Fruit fly (Drosophila melanogaster) whole organism, embryonic: ENCODE results near the gene CG43248.

Source experiments
- Adf1 ChIP-seq: fragments of 200-800 bp; sonication (Bioruptor generic); IDR thresholded peaks from 2 replicates; pipeline ENCODE4 v1.3.6; 2022; ENCODE audit warnings: missing biosample characterization, missing genetic modification characterization
- Bdp1 ChIP-seq: fragments of 200-800 bp; sonication (Bioruptor generic); optimal IDR thresholded peaks from 3 replicates; lab custom pipeline; 2016; ENCODE audit warnings: missing biosample characterization, missing genetic modification characterization
- CG10366 ChIP-seq: fragments of 200-800 bp; sonication (Bioruptor generic); IDR thresholded peaks from 2 replicates; pipeline ENCODE4 v1.3.6; 2022; ENCODE audit warnings: missing biosample characterization, missing genetic modification characterization
- CG11560 ChIP-seq: fragments of 200-800 bp; sonication (Bioruptor generic); IDR thresholded peaks from 3 replicates; pipeline ENCODE4 v1.3.6; 2022; ENCODE audit warnings: missing biosample characterization, missing genetic modification characterization
- CG12942 ChIP-seq: fragments of 200-800 bp; sonication (Bioruptor generic); optimal IDR thresholded peaks from 3 replicates; lab custom pipeline; 2016; ENCODE audit warnings: missing biosample characterization, missing genetic modification characterization
- CG15269 ChIP-seq: fragments of 200-800 bp; sonication (Bioruptor generic); optimal IDR thresholded peaks from 2 replicates; lab custom pipeline; 2018; ENCODE audit warnings: missing biosample characterization, mild to moderate bottlenecking, missing genetic modification characterization, moderate library complexity
- CG15479 ChIP-seq: fragments of 200-800 bp; sonication (Bioruptor generic); optimal IDR thresholded peaks from 3 replicates; lab custom pipeline; 2019; ENCODE audit warnings: missing biosample characterization, mild to moderate bottlenecking, missing genetic modification characterization, moderate library complexity
- CG16779 ChIP-seq: fragments of 200-800 bp; sonication (Bioruptor generic); IDR thresholded peaks from 2 replicates; pipeline ENCODE4 v1.3.6; 2022; ENCODE audit warnings: missing biosample characterization, missing genetic modification characterization
- CG17829 ChIP-seq: fragments of 200-800 bp; optimal IDR thresholded peaks from 2 replicates; lab custom pipeline; 2019; ENCODE audit warnings: missing biosample characterization, mild to moderate bottlenecking, missing genetic modification characterization, moderate library complexity
- CG2202 ChIP-seq: fragments of 200-800 bp; sonication (Bioruptor generic); optimal IDR thresholded peaks from 2 replicates; lab custom pipeline; 2018; ENCODE audit warnings: missing biosample characterization, mild to moderate bottlenecking, missing genetic modification characterization
- CG32532 ChIP-seq: fragments of 200-800 bp; sonication (Bioruptor generic); IDR thresholded peaks from 2 replicates; pipeline ENCODE4 v1.3.6; 2022; ENCODE audit warnings: missing biosample characterization, missing genetic modification characterization
- CG32767 ChIP-seq: fragments of 200-800 bp; sonication (Bioruptor generic); IDR thresholded peaks from 2 replicates; pipeline ENCODE4 v1.3.6; 2022; ENCODE audit warnings: missing biosample characterization, missing genetic modification characterization
- CG3726 ChIP-seq: fragments of 200-800 bp; sonication (Bioruptor generic); IDR thresholded peaks from 3 replicates; pipeline ENCODE4, ENCODE4 v1.3.6; 2022; ENCODE audit warnings: missing biosample characterization, missing genetic modification characterization
- CG3838 ChIP-seq: fragments of 200-800 bp; sonication (Bioruptor generic); optimal IDR thresholded peaks from 3 replicates; lab custom pipeline; 2016; ENCODE audit warnings: missing biosample characterization, missing genetic modification characterization
- CG4328 ChIP-seq: fragments of 200-800 bp; sonication (Bioruptor generic); optimal IDR thresholded peaks from 3 replicates; lab custom pipeline; 2017; ENCODE audit warnings: missing biosample characterization, missing genetic modification reagents, missing genetic modification characterization
- CG4820 ChIP-seq: fragments of 200-800 bp; sonication (Bioruptor generic); optimal IDR thresholded peaks from 3 replicates; lab custom pipeline; 2016; ENCODE audit warnings: missing biosample characterization, missing genetic modification characterization
- CG6254 ChIP-seq: fragments of 200-800 bp; sonication (Bioruptor generic); optimal IDR thresholded peaks from 3 replicates; lab custom pipeline; 2017; ENCODE audit warnings: mild to moderate bottlenecking, missing biosample characterization, missing genetic modification reagents, missing genetic modification characterization
- CG6654 ChIP-seq: fragments of 200-800 bp; sonication (Bioruptor generic); optimal IDR thresholded peaks from 2 replicates; lab custom pipeline; 2017; ENCODE audit warnings: missing biosample characterization, mild to moderate bottlenecking, missing genetic modification characterization
- CG6791 ChIP-seq: fragments of 200-800 bp; sonication (Bioruptor generic); IDR thresholded peaks from 3 replicates; pipeline ENCODE4 v1.3.6; 2022; ENCODE audit warnings: missing biosample characterization, missing genetic modification characterization; ENCODE audit not compliant: partially characterized antibody
- CG7372 ChIP-seq: fragments of 200-800 bp; sonication (Bioruptor generic); IDR thresholded peaks from 2 replicates; pipeline ENCODE4 v1.3.6; 2022; ENCODE audit warnings: missing biosample characterization, missing genetic modification characterization
- CG8290 ChIP-seq, 3 experiments: fragments of 200-800 bp; sonication (Bioruptor generic); optimal IDR thresholded peaks; 2 replicates each; lab custom pipeline; 2016 to 2019; ENCODE audit warnings: missing biosample characterization in 3 of 3, missing genetic modification characterization in 3 of 3, mild to moderate bottlenecking in 2 of 3, moderate library complexity in 1 of 3
- CG8924 ChIP-seq: fragments of 200-800 bp; optimal IDR thresholded peaks from 3 replicates; lab custom pipeline; 2019; ENCODE audit warnings: missing biosample characterization, mild to moderate bottlenecking, missing genetic modification characterization, moderate library complexity
- CG8944 ChIP-seq: fragments of 200-800 bp; sonication (Bioruptor generic); optimal IDR thresholded peaks from 3 replicates; lab custom pipeline; 2016; ENCODE audit warnings: missing biosample characterization, missing genetic modification characterization
- CG9797 ChIP-seq: fragments of 200-800 bp; sonication (Bioruptor generic); optimal IDR thresholded peaks from 3 replicates; lab custom pipeline; 2018; ENCODE audit warnings: missing biosample characterization, mild to moderate bottlenecking, missing genetic modification characterization
- Deaf1 ChIP-seq: fragments of 200-800 bp; optimal IDR thresholded peaks from 3 replicates; lab custom pipeline; 2019; ENCODE audit warnings: missing biosample characterization, mild to moderate bottlenecking, missing genetic modification characterization, moderate library complexity
- Dfd ChIP-seq, 2 experiments: fragments of >200 bp; optimal IDR thresholded peaks; 2 replicates each; lab custom pipeline; 2017; ENCODE audit warnings: missing biosample characterization in 2 of 2, missing genetic modification characterization in 2 of 2
- ERR ChIP-seq: fragments of 200-800 bp; sonication (Bioruptor generic); optimal IDR thresholded peaks from 2 replicates; lab custom pipeline; 2016; ENCODE audit warnings: missing biosample characterization, missing genetic modification characterization
- HLH54F ChIP-seq: fragments of 200-800 bp; sonication (Bioruptor generic); optimal IDR thresholded peaks from 3 replicates; lab custom pipeline; 2016; ENCODE audit warnings: missing biosample characterization, missing genetic modification characterization
- Hey ChIP-seq: fragments of 200-800 bp; sonication (Bioruptor generic); optimal IDR thresholded peaks from 3 replicates; lab custom pipeline; 2018; ENCODE audit warnings: missing biosample characterization, mild to moderate bottlenecking, missing genetic modification characterization
- Hr78 ChIP-seq, 2 experiments: fragments of 200-800 bp in 1 of 2; fragments of >200 bp in 1 of 2; sonication (Bioruptor generic) in 1 of 2; optimal IDR thresholded peaks; 2 replicates each; lab custom pipeline; 2017 to 2019; ENCODE audit warnings: missing biosample characterization in 2 of 2, missing genetic modification characterization in 2 of 2, mild to moderate bottlenecking in 1 of 2, moderate library complexity in 1 of 2
- Meics ChIP-seq: fragments of 200-800 bp; sonication (Bioruptor generic); optimal IDR thresholded peaks from 2 replicates; lab custom pipeline; 2017; ENCODE audit warnings: missing biosample characterization, mild to moderate bottlenecking, missing genetic modification characterization
- Pdp1 ChIP-seq, 2 experiments: fragments of 200-800 bp; sonication (Bioruptor generic); optimal IDR thresholded peaks; 3 replicates each; lab custom pipeline; 2016; ENCODE audit warnings: missing biosample characterization in 2 of 2, missing genetic modification characterization in 2 of 2, mild to moderate bottlenecking in 1 of 2, moderate library complexity in 1 of 2
- Rx ChIP-seq: fragments of 200-800 bp; sonication (Bioruptor generic); IDR thresholded peaks from 2 replicates; pipeline ENCODE4 v1.3.6; 2022; ENCODE audit warnings: missing biosample characterization, missing genetic modification characterization
- Six4 ChIP-seq: fragments of 200-800 bp; sonication (Bioruptor generic); optimal IDR thresholded peaks from 2 replicates; lab custom pipeline; 2016; ENCODE audit warnings: missing biosample characterization, missing genetic modification characterization
- Sry-δ ChIP-seq: fragments of 200-800 bp; sonication (Bioruptor generic); optimal IDR thresholded peaks from 2 replicates; lab custom pipeline; 2016; ENCODE audit warnings: missing biosample characterization, missing genetic modification characterization
- cg ChIP-seq: fragments of 200-800 bp; sonication (Bioruptor generic); optimal IDR thresholded peaks from 3 replicates; lab custom pipeline; 2019; ENCODE audit warnings: missing biosample characterization, mild to moderate bottlenecking, missing genetic modification characterization, moderate library complexity
- chif ChIP-seq, 2 experiments: fragments of 200-800 bp; sonication (Bioruptor generic); optimal IDR thresholded peaks; 3 replicates each; lab custom pipeline; 2016; ENCODE audit warnings: missing biosample characterization in 2 of 2, missing genetic modification characterization in 2 of 2
- eve ChIP-seq, 2 experiments: fragments of >200 bp; optimal IDR thresholded peaks; 2 replicates each; lab custom pipeline; 2017; ENCODE audit warnings: missing biosample characterization in 2 of 2, missing genetic modification characterization in 2 of 2
- fd102C ChIP-seq: fragments of 200-800 bp; sonication (Bioruptor generic); optimal IDR thresholded peaks from 2 replicates; lab custom pipeline; 2018; ENCODE audit warnings: missing biosample characterization, mild to moderate bottlenecking, missing genetic modification characterization, moderate library complexity
- gro ChIP-seq: fragments of 200-800 bp; sonication (Bioruptor generic); optimal IDR thresholded peaks from 2 replicates; lab custom pipeline; 2016; ENCODE audit warnings: missing biosample characterization, missing genetic modification characterization
- hb ChIP-seq: fragments of 200-800 bp; sonication (Bioruptor generic); IDR thresholded peaks from 3 replicates; pipeline ENCODE4 v1.3.6; 2022; ENCODE audit warnings: missing biosample characterization, missing genetic modification characterization; ENCODE audit not compliant: partially characterized antibody
- lola ChIP-seq, 3 experiments: fragments of >200 bp in 2 of 3; fragments of 200-800 bp in 1 of 3; sonication (Bioruptor generic) in 1 of 3; optimal IDR thresholded peaks; 2 replicates each; lab custom pipeline; 2017 to 2019; ENCODE audit warnings: missing biosample characterization in 3 of 3, missing genetic modification characterization in 3 of 3, mild to moderate bottlenecking in 1 of 3, moderate library complexity in 1 of 3
- mirr ChIP-seq: fragments of 200-800 bp; sonication (Bioruptor generic); optimal IDR thresholded peaks from 3 replicates; lab custom pipeline; 2018; ENCODE audit warnings: missing biosample characterization, mild to moderate bottlenecking, missing genetic modification characterization
- mld ChIP-seq: fragments of 200-800 bp; sonication (Bioruptor generic); IDR thresholded peaks from 3 replicates; pipeline ENCODE4 v1.3.6; 2022; ENCODE audit warnings: missing biosample characterization, missing genetic modification characterization; ENCODE audit not compliant: partially characterized antibody
- otp ChIP-seq: fragments of 200-800 bp; sonication (Bioruptor generic); IDR thresholded peaks from 3 replicates; pipeline ENCODE4, ENCODE4 v1.3.6; 2022; ENCODE audit warnings: missing biosample characterization, missing genetic modification characterization
- p53 ChIP-seq: fragments of 200-800 bp; sonication (Bioruptor generic); optimal IDR thresholded peaks from 2 replicates; lab custom pipeline; 2016; ENCODE audit warnings: missing biosample characterization, missing genetic modification characterization
- ranshi ChIP-seq: fragments of 200-800 bp; sonication (Bioruptor generic); IDR thresholded peaks from 2 replicates; pipeline ENCODE4 v1.3.6; 2022; ENCODE audit warnings: missing biosample characterization, missing genetic modification characterization
- sisA ChIP-seq: fragments of 200-800 bp; sonication (Bioruptor generic); IDR thresholded peaks from 2 replicates; pipeline ENCODE4 v1.3.6; 2022; ENCODE audit warnings: missing biosample characterization, missing genetic modification characterization
- trh ChIP-seq: fragments of 200-800 bp; sonication (Bioruptor generic); optimal IDR thresholded peaks from 2 replicates; lab custom pipeline; 2016; ENCODE audit warnings: missing biosample characterization, missing genetic modification characterization

Gene CG43248

DNA sequence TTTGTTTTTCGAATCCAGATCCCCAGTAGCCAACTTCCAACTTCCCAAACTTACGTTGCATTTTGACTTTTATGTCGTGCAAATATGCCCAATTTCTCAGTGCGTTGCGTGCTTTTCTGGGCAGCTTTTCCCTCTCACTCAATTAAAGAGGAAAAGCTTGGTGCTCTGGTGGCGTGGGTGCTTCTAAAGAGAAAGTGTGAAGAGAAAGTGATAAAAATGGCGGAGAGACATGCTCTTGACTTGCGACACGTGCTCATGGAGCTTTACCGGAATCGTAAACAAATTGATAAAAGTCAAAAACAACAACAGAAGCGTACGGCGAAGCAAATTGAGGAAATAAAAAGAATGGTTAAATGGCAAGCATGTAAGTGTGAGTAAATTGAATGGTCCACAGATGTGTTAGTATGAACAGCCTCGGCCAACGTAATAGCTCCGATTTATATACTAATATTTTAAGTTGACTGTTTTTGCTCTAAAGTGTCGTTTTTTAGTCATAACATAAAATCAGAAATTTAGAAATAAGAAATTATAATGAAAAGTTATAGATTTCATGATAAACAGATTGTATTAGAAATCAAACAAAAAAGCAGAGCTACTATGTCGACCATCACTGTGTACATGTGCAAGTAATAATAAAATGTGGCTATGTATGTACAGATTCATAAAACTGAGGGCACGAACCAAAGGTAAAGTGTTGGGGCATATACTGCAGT lies 37.2 kb downstream of the CG43248 start (continued):
- TF ChIP-seq fd102C (GFP tag; lab: Kevin White, UChicago) = no peak
- TF ChIP-seq mld = no peak
- TF ChIP-seq Six4 (GFP tag; lab: Kevin White, UChicago) = no peak
- TF ChIP-seq CG3838 (GFP tag; lab: Kevin White, UChicago) = no peak
- TF ChIP-seq CG6791 (GFP tag; lab: Robert Waterston, UW) = no peak; the same call in 2 of the 3 replicates
- TF ChIP-seq Deaf1 = no peak
- no peak for TF ChIP-seq Dfd (GFP tag; optimal IDR thresholded peaks at IDR 0.05; lab: Kevin White, UChicago)
- TF ChIP-seq Adf1 = no peak
- no peak for TF ChIP-seq CG3726 (GFP tag; lab: Robert Waterston, UW)
- TF ChIP-seq otp (GFP tag; lab: Robert Waterston, UW) = no peak
- TF ChIP-seq sisA (GFP tag; lab: Robert Waterston, UW) = peak; percentile 43; the same call in 1 of the 2 replicates
- TF ChIP-seq gro (GFP tag; lab: Kevin White, UChicago) = no peak
- TF ChIP-seq Rx (GFP tag; lab: Robert Waterston, UW) = no peak
- TF ChIP-seq mirr (GFP tag; lab: Kevin White, UChicago) = no peak
- peak; percentile 41 for TF ChIP-seq cg (GFP tag; lab: Kevin White, UChicago)
- TF ChIP-seq Hey = no peak
- peak; percentile 50 for TF ChIP-seq CG4820
- no peak for TF ChIP-seq p53
- no peak for TF ChIP-seq CG7372 (GFP tag; lab: Robert Waterston, UW)
- no peak; the same call in 1 of the 2 replicates for TF ChIP-seq CG10366 (GFP tag; lab: Robert Waterston, UW)
- no peak for TF ChIP-seq lola (GFP tag; optimal IDR thresholded peaks at IDR 0.05; lab: Kevin White, UChicago)
- peak in 1 of 2 experiments; percentile 0 for TF ChIP-seq Pdp1 (GFP tag; optimal IDR thresholded peaks at IDR 0.05; lab: Kevin White, UChicago)
- 0 out of 2 replicates have a peak, but pooled peaks have one; percentile 12 for TF ChIP-seq ranshi
- peak; percentile 28 for TF ChIP-seq CG15269 (tag; lab: Kevin White, UChicago)
- no peak for TF ChIP-seq ERR (GFP tag; lab: Kevin White, UChicago)
- TF ChIP-seq eve (GFP tag; optimal IDR thresholded peaks at IDR 0.05; lab: Kevin White, UChicago) = no peak
- TF ChIP-seq CG6254 (GFP tag; lab: Kevin White, UChicago) = peak; percentile 8
- no peak for TF ChIP-seq CG8944
- no peak for TF ChIP-seq CG8290 (GFP tag; optimal IDR thresholded peaks at IDR 0.05; lab: Kevin White, UChicago)
- no peak for TF ChIP-seq CG8290 (tag; optimal IDR thresholded peaks at IDR 0.05; lab: Kevin White, UChicago)
- no peak for TF ChIP-seq CG17829 (tag; lab: Kevin White, UChicago)
- TF ChIP-seq CG8924 (tag; lab: Kevin White, UChicago) = peak; percentile 35
- TF ChIP-seq CG32532 (GFP tag; lab: Robert Waterston, UW) = peak; percentile 24; the same call in 1 of the 2 replicates
- TF ChIP-seq Meics (GFP tag; lab: Kevin White, UChicago) = peak; percentile 8
- no peak for TF ChIP-seq trh (GFP tag; lab: Kevin White, UChicago)
- TF ChIP-seq CG2202 (tag; lab: Kevin White, UChicago) = no peak
- TF ChIP-seq CG9797 (GFP tag; lab: Kevin White, UChicago) = no peak
- no peak for TF ChIP-seq HLH54F (GFP tag; lab: Kevin White, UChicago)
- TF ChIP-seq Hr78 (GFP tag; optimal IDR thresholded peaks at IDR 0.05; lab: Kevin White, UChicago) = peak in 1 of 2 experiments; percentile 25
- no peak for TF ChIP-seq CG12942 (GFP tag; lab: Kevin White, UChicago)
- TF ChIP-seq CG4328 = no peak
- no peak for TF ChIP-seq hb (GFP tag; lab: Robert Waterston, UW)
- TF ChIP-seq CG11560 (tag; lab: Robert Waterston, UW) = no peak
- no peak for TF ChIP-seq Sry-δ (GFP tag; lab: Kevin White, UChicago)
- no peak for TF ChIP-seq CG16779 (GFP tag; lab: Robert Waterston, UW)
- TF ChIP-seq Bdp1 (GFP tag; lab: Kevin White, UChicago) = no peak
- TF ChIP-seq chif (GFP tag; optimal IDR thresholded peaks at IDR 0.05; lab: Kevin White, UChicago) = no peak
- TF ChIP-seq CG6654 (GFP tag; lab: Kevin White, UChicago) = peak; percentile 16
- TF ChIP-seq CG32767 = no peak
- no peak for TF ChIP-seq CG15479
